Worm (Caenorhabditis elegans): ENCODE results near the gene C08B6.6.
A peak's percentile ranks its signal among the peaks of the same experiment; 100 is the strongest.

Gene C08B6.6

DNA sequence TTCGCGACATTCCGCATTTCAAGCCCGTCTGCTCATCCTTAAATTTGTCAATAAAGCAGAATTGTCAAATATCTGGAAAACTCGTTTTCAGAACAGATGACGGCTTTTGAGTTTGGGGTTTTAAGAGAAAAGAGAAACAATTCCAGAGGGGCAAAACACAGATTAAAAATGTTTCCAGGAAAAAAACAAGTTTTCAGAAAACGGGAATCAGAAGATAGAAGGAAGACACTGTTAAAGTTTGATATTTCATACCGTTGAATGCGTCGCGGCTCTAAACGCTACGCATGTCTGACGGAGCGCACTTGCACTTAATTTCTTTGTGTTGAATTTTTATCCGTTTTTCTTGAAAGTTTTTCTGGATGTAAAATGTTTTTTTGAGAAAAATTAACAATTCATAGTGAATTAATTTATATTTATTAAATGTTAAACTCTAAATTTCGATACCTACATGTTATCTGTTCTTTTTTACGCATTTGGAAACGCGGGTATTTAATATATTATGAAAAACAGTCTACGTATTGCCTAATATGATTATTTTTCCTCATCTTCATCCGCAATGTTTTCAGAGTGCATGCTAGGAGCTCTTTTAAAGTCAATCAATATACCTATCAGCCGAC is 10.8 kb downstream of the C08B6.6 start, which contains the start of the genes C08B6.18, wdr-20 and C08B6.8:
Gene C08B6.18, minus strand, starts transcription at position 51 of the 617 bp plus-strand sequence.
Gene wdr-20, minus strand, starts transcription at position 82 of the 617 bp plus-strand sequence.
Gene C08B6.8, plus strand, starts transcription at position 567 of the 617 bp plus-strand sequence.
- TF ChIP-seq dao-5 (tag; optimal IDR thresholded peaks at IDR 0.05) (no peak), W03F9.2 (tag; optimal IDR thresholded peaks at IDR 0.05) (no peak), him-1 (tag; optimal IDR thresholded peaks at IDR 0.05) (no peak)

ce11 chrV:10145653-10146052 is 22.2 kb downstream of the C08B6.6 start, which contains the start of gene C51E3.9:
Gene C51E3.9, plus strand, starts transcription at chrV:10145953.
- TF ChIP-seq him-1 (tag; optimal IDR thresholded peaks at IDR 0.05) (no peak), W03F9.2 (tag; optimal IDR thresholded peaks at IDR 0.05) (no peak), dao-5 (tag; optimal IDR thresholded peaks at IDR 0.05) (no peak)

- no peak for TF ChIP-seq him-1 (tag; optimal IDR thresholded peaks at IDR 0.05)
- TF ChIP-seq W03F9.2 (tag; optimal IDR thresholded peaks at IDR 0.05) = no peak
- TF ChIP-seq dao-5 (tag; optimal IDR thresholded peaks at IDR 0.05) = no peak
Observed at ce11 chrV:10146787-10147186, 23.4 kb downstream of the C08B6.6 start.

ce11 chrV:10148352-10148751 is 24.9 kb downstream of the C08B6.6 start, which contains the start of gene srsx-26:
Gene srsx-26, plus strand, starts transcription at chrV:10148652.
- no peak for TF ChIP-seq him-1 (tag; optimal IDR thresholded peaks at IDR 0.05)
- no peak for TF ChIP-seq dao-5 (tag; optimal IDR thresholded peaks at IDR 0.05)
- no peak for TF ChIP-seq W03F9.2 (tag; optimal IDR thresholded peaks at IDR 0.05)

- TF ChIP-seq dao-5 (tag; optimal IDR thresholded peaks at IDR 0.05) (no peak), him-1 (tag; optimal IDR thresholded peaks at IDR 0.05) (no peak), W03F9.2 (tag; optimal IDR thresholded peaks at IDR 0.05) (no peak)
Observed at ce11 chrV:10149728-10150127, 26.3 kb downstream of the C08B6.6 start, which contains the start of gene srsx-27. Gene srsx-27, plus strand, starts transcription at chrV:10150028.

ce11 chrV:10152278-10152677 is 28.9 kb downstream of the C08B6.6 start, which contains the start of gene srsx-28:
Gene srsx-28, plus strand, starts transcription at chrV:10152578.
- TF ChIP-seq dao-5 (tag; optimal IDR thresholded peaks at IDR 0.05) = no peak

ce11 chrV:10153076-10153475 is 29.7 kb downstream of the C08B6.6 start:
- TF ChIP-seq W03F9.2 (tag; optimal IDR thresholded peaks at IDR 0.05) = no peak

- TF ChIP-seq him-1 (tag; optimal IDR thresholded peaks at IDR 0.05) = no peak
- TF ChIP-seq W03F9.2 (tag; optimal IDR thresholded peaks at IDR 0.05) = no peak
- no peak for TF ChIP-seq dao-5 (tag; optimal IDR thresholded peaks at IDR 0.05)
Observed at ce11 chrV:10154698-10155097, 31.3 kb downstream of the C08B6.6 start, which contains the start of gene srsx-29. Gene srsx-29, plus strand, starts transcription at chrV:10154998.

DNA sequence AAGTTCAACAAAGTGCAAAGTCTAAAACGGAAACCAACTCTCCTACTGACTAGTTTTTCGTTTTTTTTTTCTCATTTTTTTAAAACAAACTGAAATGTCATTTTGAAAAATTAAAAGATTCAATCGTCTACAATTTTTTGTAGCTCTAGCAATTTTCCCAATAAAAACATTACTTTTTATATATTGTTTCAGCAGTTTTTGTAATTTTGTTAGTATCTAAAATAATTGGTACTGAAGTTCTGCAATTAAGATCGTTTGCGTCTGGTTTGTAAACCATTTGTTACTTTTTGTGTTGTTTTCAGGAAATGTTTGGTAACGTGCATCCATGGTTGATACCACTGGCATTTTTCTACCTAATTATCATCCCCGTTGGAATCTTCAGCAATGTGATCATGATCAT is 35.1 kb downstream of the C08B6.6 start, which contains the start of gene srsx-30:
Gene srsx-30, plus strand, starts transcription at position 301 of the 400 bp plus-strand sequence.
- TF ChIP-seq W03F9.2 (tag; optimal IDR thresholded peaks at IDR 0.05) (no peak), dao-5 (tag; optimal IDR thresholded peaks at IDR 0.05) (no peak), him-1 (tag; optimal IDR thresholded peaks at IDR 0.05) (no peak)

ce11 chrV:10159972-10160371 is 36.5 kb downstream of the C08B6.6 start:
- TF ChIP-seq him-1 (tag; optimal IDR thresholded peaks at IDR 0.05) = no peak
- no peak for TF ChIP-seq W03F9.2 (tag; optimal IDR thresholded peaks at IDR 0.05)
- no peak for TF ChIP-seq dao-5 (tag; optimal IDR thresholded peaks at IDR 0.05)

DNA sequence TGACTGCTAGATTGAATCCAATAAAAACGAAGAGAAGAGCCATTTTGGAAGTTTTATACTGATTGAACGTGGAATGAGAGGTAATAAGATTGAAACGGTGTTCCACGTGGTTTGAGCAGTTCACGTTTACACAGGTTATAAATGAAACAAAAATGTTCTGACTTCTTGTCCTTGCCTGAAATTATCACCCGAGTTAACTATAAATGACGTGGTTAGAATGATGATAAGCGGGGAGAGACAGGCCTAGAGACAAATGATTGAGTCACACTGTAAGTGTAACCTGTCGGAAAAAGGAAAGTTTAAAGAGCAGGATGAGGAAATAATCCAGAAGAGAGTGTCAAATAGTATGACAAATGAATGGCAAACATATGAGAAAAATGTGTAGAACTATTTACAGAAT is 37.5 kb downstream of the C08B6.6 start, which contains the start of gene C51E3.10:
Gene C51E3.10, minus strand, starts transcription at position 181 of the 400 bp plus-strand sequence.
- TF ChIP-seq W03F9.2 (tag; optimal IDR thresholded peaks at IDR 0.05) (no peak), him-1 (tag; optimal IDR thresholded peaks at IDR 0.05) (no peak), dao-5 (tag; optimal IDR thresholded peaks at IDR 0.05) (no peak)

DNA sequence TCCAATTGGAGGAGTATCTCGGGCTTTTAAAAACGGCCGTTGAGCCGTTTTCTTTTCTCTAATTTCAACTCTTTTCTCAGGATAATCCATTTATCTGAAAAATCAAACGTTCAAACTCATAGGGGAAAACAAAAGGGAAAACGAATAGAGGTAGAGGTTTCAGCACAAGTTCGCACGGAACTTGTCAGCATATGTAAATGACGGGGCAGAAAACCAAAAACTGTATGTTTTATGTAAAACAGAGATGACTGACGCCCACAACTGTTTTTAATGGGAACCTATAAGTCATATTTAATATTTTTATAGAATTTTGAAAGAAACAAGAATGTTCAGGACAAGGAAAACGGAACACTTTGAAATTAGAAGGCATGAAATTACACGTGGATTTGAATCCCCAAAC is 42.9 kb downstream of the C08B6.6 start, which contains the start of gene C51E3.6:
Gene C51E3.6, minus strand, starts transcription at position 101 of the 400 bp plus-strand sequence.
- TF ChIP-seq him-1 (tag; optimal IDR thresholded peaks at IDR 0.05) (no peak), dao-5 (tag; optimal IDR thresholded peaks at IDR 0.05) (no peak), W03F9.2 (tag; optimal IDR thresholded peaks at IDR 0.05) (no peak)

DNA sequence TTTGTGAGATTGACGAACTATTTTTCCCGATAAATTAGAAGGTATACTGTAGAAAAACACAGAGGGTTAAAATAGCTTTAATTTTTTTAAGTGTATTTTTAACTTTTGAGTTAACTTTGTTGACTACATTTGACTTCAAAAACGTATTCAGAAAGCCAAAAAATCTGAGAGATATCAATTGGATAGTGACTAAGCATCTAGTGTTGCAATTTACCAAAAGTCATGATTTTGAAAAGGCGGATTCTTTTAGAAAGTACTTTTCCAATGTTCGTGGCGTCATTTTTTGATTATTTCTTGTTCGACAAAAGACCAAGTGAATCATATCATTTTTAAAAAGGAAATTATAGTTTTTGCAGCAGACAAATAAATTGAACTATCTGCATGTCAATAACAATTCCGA is 45.4 kb downstream of the C08B6.6 start:
- no peak for TF ChIP-seq dao-5 (tag; optimal IDR thresholded peaks at IDR 0.05)
- peak; percentile 93 for TF ChIP-seq him-1 (tag; optimal IDR thresholded peaks at IDR 0.05)
- TF ChIP-seq W03F9.2 (tag; optimal IDR thresholded peaks at IDR 0.05) = no peak

- TF ChIP-seq him-1 (tag; optimal IDR thresholded peaks at IDR 0.05) = no peak
- TF ChIP-seq W03F9.2 (tag; optimal IDR thresholded peaks at IDR 0.05) = no peak
- no peak for TF ChIP-seq dao-5 (tag; optimal IDR thresholded peaks at IDR 0.05)
Observed at ce11 chrV:10173653-10174052, 50.2 kb downstream of the C08B6.6 start, which contains the start of gene egl-3. Gene egl-3, minus strand, starts transcription at chrV:10173753.
